Worm (Caenorhabditis elegans): ENCODE measurements around the gene gphr-1.

Gene gphr-1

DNA sequence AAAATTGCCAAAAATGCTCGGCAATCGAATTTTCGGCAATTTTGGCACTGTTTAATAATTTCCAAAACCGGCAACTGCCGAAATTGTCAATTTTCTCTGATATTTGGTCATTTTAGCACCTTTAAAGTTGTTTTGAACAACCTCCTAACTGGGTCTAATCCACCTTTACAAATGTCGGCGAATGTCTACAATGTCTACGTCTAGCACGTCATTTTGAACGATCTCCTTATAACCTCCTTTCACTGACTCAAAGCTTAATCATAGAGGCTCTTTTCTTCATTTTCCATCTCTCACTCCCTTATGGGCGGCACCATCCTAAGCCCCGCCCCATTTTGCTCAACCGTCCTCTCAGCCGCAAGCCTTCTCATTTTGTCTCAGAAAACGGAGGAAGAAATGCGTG lies 24.7 kb upstream of the gphr-1 start, which contains the start of gene Y75B8A.44:
Gene Y75B8A.44 (plus strand): TSS at position 301 of the 400 bp plus-strand sequence.
- no peak for TF ChIP-seq chd-7 (tag; optimal IDR thresholded peaks at IDR 0.05)
- no peak for TF ChIP-seq attf-5 (GFP tag; optimal IDR thresholded peaks at IDR 0.05)
- TF ChIP-seq tbp1 (GFP tag; optimal IDR thresholded peaks at IDR 0.05) = no peak
- TF ChIP-seq mel-28 (tag; optimal IDR thresholded peaks at IDR 0.05; ENCODE audit: borderline replicate concordance) = no peak
- no peak for TF ChIP-seq mxl-1 (tag; optimal IDR thresholded peaks at IDR 0.05)

DNA sequence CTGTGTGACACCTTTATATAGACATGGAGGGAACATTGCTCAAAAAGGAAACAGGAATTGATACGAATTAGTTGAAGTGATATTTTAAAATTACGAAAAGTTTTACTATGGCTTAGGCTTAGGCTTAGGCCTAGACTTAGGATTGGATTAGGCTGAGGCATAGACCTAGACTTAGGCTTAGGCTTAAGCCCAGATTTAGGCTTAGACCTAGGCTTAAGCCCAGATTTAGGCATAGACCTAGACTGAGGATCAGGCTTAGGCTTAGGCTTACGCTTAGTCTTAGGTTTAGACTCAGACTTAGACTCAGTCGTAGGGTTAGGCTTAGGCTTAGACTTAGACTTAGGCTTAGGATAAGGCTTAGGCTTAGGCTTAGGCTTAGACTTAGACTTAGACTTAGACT lies 22.9 kb upstream of the gphr-1 start:
- TF ChIP-seq egl-44 (GFP tag; IDR thresholded peaks at IDR 0.05) (no peak), F39B2.1 (GFP tag; IDR thresholded peaks at IDR 0.05) (no peak), ceh-100 (GFP tag; IDR thresholded peaks at IDR 0.05) (no peak), ceh-58 (GFP tag; IDR thresholded peaks at IDR 0.05) (no peak), nfyb-1 (GFP tag; IDR thresholded peaks at IDR 0.05) (no peak), ceh-27 (GFP tag; optimal IDR thresholded peaks at IDR 0.05) (no peak), gei-17 (GFP tag; optimal IDR thresholded peaks at IDR 0.05) (no peak)

DNA sequence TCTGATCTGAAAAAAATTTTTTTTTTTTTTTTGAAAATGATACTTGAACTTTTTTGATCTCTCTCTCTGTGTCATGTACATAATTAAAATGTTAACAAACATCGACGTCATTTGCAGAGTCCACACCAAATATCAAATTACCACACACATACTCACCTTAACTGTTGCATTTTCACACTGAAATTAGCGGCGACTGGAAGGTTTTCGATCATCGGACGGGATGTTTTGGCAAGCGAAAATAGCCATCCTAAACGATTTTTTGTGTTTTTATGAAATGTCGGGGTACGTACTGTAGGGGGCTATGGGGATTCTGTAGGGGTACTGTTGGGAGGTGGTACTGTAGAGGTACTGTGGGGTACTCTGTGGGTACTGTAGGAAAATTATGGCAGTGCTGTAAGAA lies 20.7 kb upstream of the gphr-1 start:
- no peak for TF ChIP-seq F57A8.1 (GFP tag; optimal IDR thresholded peaks at IDR 0.05)
- no peak for TF ChIP-seq lir-1 (GFP tag; conservative IDR thresholded peaks at IDR 0.05)
- TF ChIP-seq F23B12.7 (tag; optimal IDR thresholded peaks at IDR 0.05; ENCODE audit: insufficient read depth) = no peak

DNA sequence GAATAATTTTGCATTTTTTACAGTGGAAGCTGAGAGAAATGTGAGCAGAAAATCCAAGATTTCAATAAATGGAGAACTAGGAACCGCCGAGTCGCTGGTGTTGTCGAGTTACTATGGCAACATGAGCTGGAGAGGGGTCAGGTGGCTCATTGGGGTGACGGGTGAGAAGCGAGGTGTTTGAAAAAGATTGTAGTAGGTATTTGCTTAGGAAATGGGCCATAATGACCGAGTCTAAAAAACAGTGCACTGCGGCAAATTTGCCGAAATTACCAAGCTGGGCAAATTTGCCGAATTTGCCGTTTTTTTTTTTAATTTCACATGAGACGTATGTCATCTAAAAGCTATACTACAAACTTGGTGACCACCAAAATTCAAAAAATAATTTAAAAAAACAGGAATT lies 16.4 kb upstream of the gphr-1 start, which contains the start of gene osm-12:
Gene osm-12 (minus strand): TSS at position 101 of the 400 bp plus-strand sequence.
- TF ChIP-seq athp-1 (tag; optimal IDR thresholded peaks at IDR 0.05) (no peak), K11D2.4 (GFP tag; IDR thresholded peaks at IDR 0.05) (no peak), F10E7.11 (tag; optimal IDR thresholded peaks at IDR 0.05) (no peak), let-526 (GFP tag; IDR thresholded peaks at IDR 0.05) (no peak), hsf-1 (GFP tag; IDR thresholded peaks at IDR 0.05) (no peak), atf-7 (tag; optimal IDR thresholded peaks at IDR 0.05) (no peak)

DNA sequence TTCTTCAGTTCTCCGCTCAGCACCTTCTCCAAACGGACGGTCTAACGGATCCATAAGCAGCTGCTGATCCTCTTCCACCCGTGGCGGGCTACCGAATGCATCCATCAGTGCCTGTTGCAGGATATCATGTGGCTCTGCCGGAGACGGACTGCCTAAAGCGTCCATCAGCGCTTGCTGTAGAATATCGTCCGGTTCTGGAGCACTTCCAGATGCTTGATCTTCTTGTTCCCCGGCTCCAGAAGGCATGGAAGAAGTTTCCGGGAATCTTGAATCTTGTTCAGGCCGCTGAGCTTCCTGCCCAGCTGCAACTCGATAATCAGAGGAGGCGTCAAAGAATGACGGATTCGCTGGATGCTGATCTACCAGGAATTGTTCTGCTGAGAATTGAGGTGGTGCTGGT lies 13.6 kb upstream of the gphr-1 start:
- TF ChIP-seq zfh-2 (GFP tag; conservative IDR thresholded peaks at IDR 0.05) (peak; percentile 66), let-526 (GFP tag; IDR thresholded peaks at IDR 0.05) (no peak), lin-26 (GFP tag; IDR thresholded peaks at IDR 0.05) (0 out of 2 replicates have a peak, but pooled peaks have one; percentile 28)

DNA sequence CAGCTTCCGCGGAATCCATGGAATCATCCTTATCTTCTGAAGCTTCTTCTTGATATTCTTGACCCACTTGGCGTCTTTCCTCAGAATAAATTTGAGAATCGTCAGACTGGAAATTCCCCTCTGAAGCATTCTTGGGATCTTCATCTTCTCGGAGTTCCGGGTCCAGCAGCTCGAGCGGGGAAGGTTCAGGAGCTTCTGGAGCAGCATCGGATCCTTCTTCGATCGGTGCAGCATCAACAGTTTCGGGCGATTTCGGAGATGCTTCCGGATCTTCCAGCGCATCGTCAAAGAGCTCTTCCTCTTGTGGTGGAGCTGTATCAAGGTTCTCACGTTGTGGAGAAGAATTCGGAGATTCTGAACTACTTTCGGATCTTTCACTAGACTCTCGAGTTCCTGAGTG lies 11.3 kb upstream of the gphr-1 start:
- no peak for TF ChIP-seq nhr-27 (tag; optimal IDR thresholded peaks at IDR 0.05)
- 0 out of 2 replicates have a peak, but pooled peaks have one; percentile 16 for TF ChIP-seq ceh-58 (GFP tag; IDR thresholded peaks at IDR 0.05)
- no peak for TF ChIP-seq nhr-90 (tag; optimal IDR thresholded peaks at IDR 0.05)
- no peak for TF ChIP-seq sdz-38 (tag; optimal IDR thresholded peaks at IDR 0.05)
- no peak for TF ChIP-seq ztf-22 (GFP tag; optimal IDR thresholded peaks at IDR 0.05)
- TF ChIP-seq ceh-100 (GFP tag; IDR thresholded peaks at IDR 0.05) = no peak

DNA sequence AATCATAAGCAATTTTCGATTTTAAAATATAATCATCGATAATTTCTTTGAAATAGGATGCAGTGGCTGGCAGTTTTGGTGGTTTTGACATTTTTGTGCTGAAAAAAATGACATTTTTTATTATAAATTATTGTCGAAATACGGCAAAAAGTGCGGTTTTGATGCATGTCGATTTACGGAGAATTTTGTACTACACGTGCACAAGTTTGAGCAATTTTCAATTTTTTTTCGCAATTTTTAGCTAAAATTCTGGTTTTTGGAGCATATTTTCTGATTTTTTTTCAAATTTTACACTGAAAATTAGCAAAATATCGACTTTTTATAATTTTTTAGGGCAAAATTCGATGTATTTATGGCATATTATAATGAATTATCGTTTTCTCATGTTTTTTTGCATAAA lies 3.3 kb upstream of the gphr-1 start, which contains the start of gene Y75B8A.13:
Gene Y75B8A.13 (minus strand): TSS at position 101 of the 400 bp plus-strand sequence.
- TF ChIP-seq cebp-2 (GFP tag; IDR thresholded peaks at IDR 0.05) (no peak), sptf-2 (GFP tag; optimal IDR thresholded peaks at IDR 0.05) (no peak), madf-6 (GFP tag; IDR thresholded peaks at IDR 0.05) (no peak), athp-1 (tag; optimal IDR thresholded peaks at IDR 0.05) (no peak), K11D2.4 (GFP tag; IDR thresholded peaks at IDR 0.05) (no peak), nfya-2 (GFP tag; IDR thresholded peaks at IDR 0.05) (no peak), ekl-4 (GFP tag; IDR thresholded peaks at IDR 0.05) (no peak), ztf-25 (GFP tag; IDR thresholded peaks at IDR 0.05) (no peak), B0035.1 (tag; optimal IDR thresholded peaks at IDR 0.05) (no peak), somi-1 (GFP tag; optimal IDR thresholded peaks at IDR 0.05) (no peak), dpl-1 (GFP tag; optimal IDR thresholded peaks at IDR 0.05) (no peak), nhr-90 (tag; optimal IDR thresholded peaks at IDR 0.05) (no peak), gei-17 (GFP tag; optimal IDR thresholded peaks at IDR 0.05) (no peak), ceh-27 (GFP tag; optimal IDR thresholded peaks at IDR 0.05) (no peak), ceh-91 (GFP tag; IDR thresholded peaks at IDR 0.05) (no peak), tbx-9 (tag; optimal IDR thresholded peaks at IDR 0.05; ENCODE audit: borderline replicate concordance) (no peak), aptf-2 (GFP tag; conservative IDR thresholded peaks at IDR 0.05) (no peak), attf-5 (GFP tag; optimal IDR thresholded peaks at IDR 0.05) (no peak)

Data from whole organism, young adult.